Worm (Caenorhabditis elegans): ENCODE measurements around the gene dmsr-1.

- TF ChIP-seq ref-1 (GFP tag; conservative IDR thresholded peaks at IDR 0.05) (no peak), T22C8.4 (GFP tag; IDR thresholded peaks at IDR 0.05) (peak; percentile 41; the same call in 1 of the 2 replicates), tab-1 (GFP tag; IDR thresholded peaks at IDR 0.05) (no peak), ztf-29 (GFP tag; IDR thresholded peaks at IDR 0.05) (no peak), ztf-23 (GFP tag; IDR thresholded peaks at IDR 0.05) (no peak), flt-1 (GFP tag; IDR thresholded peaks at IDR 0.05) (no peak), cog-1 (tag; optimal IDR thresholded peaks at IDR 0.05) (no peak), med-1 (GFP tag; optimal IDR thresholded peaks at IDR 0.05; ENCODE audit: insufficient read depth) (no peak)
Observed at ce11 chrV:11445375-11445774, 6.8 kb downstream of the dmsr-1 start.
